Fruit fly (Drosophila melanogaster): ENCODE measurements around the gene CG13771.

Gene CG13771

dm6 chr2L:6657969-6658748 lies 5.3 kb downstream of the CG13771 start, which contains the start of the genes CG31636 and Ube4A:
CG31636 (minus strand) TSS chr2L:6658152.
Ube4A (plus strand) TSS chr2L:6658517.
- TF ChIP-seq CG16815 (GFP tag; optimal IDR thresholded peaks at IDR 0.05) (no peak), HLHmδ (GFP tag; optimal IDR thresholded peaks at IDR 0.05) (no peak), BEAF-32 (GFP tag; optimal IDR thresholded peaks at IDR 0.05) (no peak), CG8765 (GFP tag; IDR thresholded peaks at IDR 0.05) (no peak), MBD-R2 (GFP tag; IDR thresholded peaks at IDR 0.05) (peak; percentile 66), E2f2 (GFP tag; IDR thresholded peaks at IDR 0.05) (peak; percentile 94), CG13287 (GFP tag; IDR thresholded peaks at IDR 0.05; ENCODE audit: partially characterized antibody) (0 out of 2 replicates have a peak, but pooled peaks have one; percentile 19), CG17802 (tag; optimal IDR thresholded peaks at IDR 0.05) (peak; percentile 24), Poxn (GFP tag; IDR thresholded peaks at IDR 0.05) (no peak), CG4617 (GFP tag; optimal IDR thresholded peaks at IDR 0.05; ENCODE audit: borderline replicate concordance) (peak; percentile 88), Hmr (GFP tag; optimal IDR thresholded peaks at IDR 0.05) (no peak), Mrtf (GFP tag; IDR thresholded peaks at IDR 0.05) (no peak), YL-1 (GFP tag; optimal IDR thresholded peaks at IDR 0.05) (peak; percentile 30), CG4707 (GFP tag; optimal IDR thresholded peaks at IDR 0.05) (no peak), TFAM (GFP tag; optimal IDR thresholded peaks at IDR 0.05) (no peak), CG9797 (GFP tag; optimal IDR thresholded peaks at IDR 0.05) (peak; percentile 69), fd64A (GFP tag; optimal IDR thresholded peaks at IDR 0.05) (no peak), CG12104 (GFP tag; optimal IDR thresholded peaks at IDR 0.05) (no peak), sens-2 (GFP tag; IDR thresholded peaks at IDR 0.05) (0 out of 2 replicates have a peak, but pooled peaks have one; percentile 26), sob (GFP tag; IDR thresholded peaks at IDR 0.05) (no peak), MESR4 (GFP tag; optimal IDR thresholded peaks at IDR 0.05) (peak; percentile 82), nau (GFP tag; optimal IDR thresholded peaks at IDR 0.05) (no peak), tgo (GFP tag; IDR thresholded peaks at IDR 0.05) (no peak), CG10267 (tag; optimal IDR thresholded peaks at IDR 0.05) (peak; percentile 22), vnd (GFP tag; IDR thresholded peaks at IDR 0.05; ENCODE audit: partially characterized antibody) (0 out of 3 replicates have a peak, but pooled peaks have one; percentile 37), CG1233 (GFP tag; optimal IDR thresholded peaks at IDR 0.05) (no peak), bcd (GFP tag; optimal IDR thresholded peaks at IDR 0.05) (no peak), CG2116 (GFP tag; optimal IDR thresholded peaks at IDR 0.05) (no peak), trem (tag; optimal IDR thresholded peaks at IDR 0.05) (peak; percentile 10), lmd (GFP tag; IDR thresholded peaks at IDR 0.05) (no peak), CG17612 (GFP tag; IDR thresholded peaks at IDR 0.05) (no peak), lola (GFP tag; optimal IDR thresholded peaks at IDR 0.05) (no peak), Ada2b (GFP tag; IDR thresholded peaks at IDR 0.05) (no peak), CG34376 (GFP tag; optimal IDR thresholded peaks at IDR 0.05) (no peak), scrt (GFP tag; optimal IDR thresholded peaks at IDR 0.05) (no peak), CG11696 (GFP tag; IDR thresholded peaks at IDR 0.05) (no peak), Dp (GFP tag; optimal IDR thresholded peaks at IDR 0.05) (peak; percentile 94), crp (GFP tag; optimal IDR thresholded peaks at IDR 0.05) (peak in 1 of 2 experiments; percentile 25), wek (GFP tag; optimal IDR thresholded peaks at IDR 0.05) (peak; percentile 96), gfzf (GFP tag; optimal IDR thresholded peaks at IDR 0.05) (peak; percentile 74), stwl (tag; optimal IDR thresholded peaks at IDR 0.05) (peak; percentile 42), CG15011 (GFP tag; optimal IDR thresholded peaks at IDR 0.05) (no peak), CG2129 (GFP tag; IDR thresholded peaks at IDR 0.05; ENCODE audit: partially characterized antibody) (no peak), bowl (GFP tag; IDR thresholded peaks at IDR 0.05) (no peak), pum (GFP tag; optimal IDR thresholded peaks at IDR 0.05) (no peak), bsh (GFP tag; optimal IDR thresholded peaks at IDR 0.05) (no peak), Med (GFP tag) (peak; percentile 75), pzg (GFP tag; optimal IDR thresholded peaks at IDR 0.05) (peak; percentile 67)
